Worm (Caenorhabditis elegans) whole organism, young adult: Measurements from ENCODE around the gene F18A12.2.

Experiments used
- B0019.2 ChIP-seq: fragments of 200-800 bp; sonication (Bioruptor generic); conservative IDR thresholded peaks from 2 replicates; pipeline ENCODE4 v1.3.6; 2022; ENCODE audit warnings: missing genetic modification reagents, missing genetic modification characterization, missing compliant biosample characterization
- C17E4.6 ChIP-seq: fragments of 200-800 bp; sonication (Bioruptor generic); IDR thresholded peaks from 2 replicates; pipeline ENCODE4 v1.3.6; 2022; ENCODE audit warnings: missing genetic modification reagents, missing genetic modification characterization, missing compliant biosample characterization
- F22D6.2 ChIP-seq: sonication (generic microtip); optimal IDR thresholded peaks from 2 replicates; lab custom pipeline; 2016; ENCODE audit warnings: mild to moderate bottlenecking, missing genetic modification characterization, missing compliant biosample characterization
- F23B12.7 ChIP-seq: sonication (generic microtip); optimal IDR thresholded peaks from 2 replicates; lab custom pipeline; 2017; ENCODE audit warnings: missing genetic modification characterization, mild to moderate bottlenecking, missing compliant biosample characterization, antibody characterized with exemption, moderate library complexity; ENCODE audit not compliant: insufficient read depth
- F52B5.7 ChIP-seq: sonication (generic microtip); optimal IDR thresholded peaks from 2 replicates; lab custom pipeline; 2016; ENCODE audit warnings: mild to moderate bottlenecking, missing genetic modification characterization, missing compliant biosample characterization
- F55B11.4 ChIP-seq: sonication (generic microtip); optimal IDR thresholded peaks from 2 replicates; lab custom pipeline; 2016; ENCODE audit warnings: missing compliant biosample characterization, missing genetic modification characterization, borderline replicate concordance; ENCODE audit not compliant: insufficient read depth
- F57A8.1 ChIP-seq: fragments of 200-800 bp; sonication (Bioruptor generic); optimal IDR thresholded peaks from 2 replicates; lab custom pipeline; 2018; ENCODE audit warnings: mild to moderate bottlenecking, missing genetic modification characterization, moderate library complexity, missing compliant biosample characterization
- T07F8.4 ChIP-seq: sonication (generic microtip); optimal IDR thresholded peaks from 2 replicates; lab custom pipeline; 2016; ENCODE audit warnings: mild to moderate bottlenecking, missing genetic modification characterization, moderate library complexity, missing compliant biosample characterization
- T26A5.8 ChIP-seq: sonication (generic microtip); optimal IDR thresholded peaks from 2 replicates; lab custom pipeline; 2016; ENCODE audit warnings: missing genetic modification characterization, missing compliant biosample characterization
- Y53G8AR.9 ChIP-seq: fragments of 200-800 bp; sonication (Bioruptor generic); conservative IDR thresholded peaks from 2 replicates; pipeline ENCODE4 v1.3.6; 2022; ENCODE audit warnings: missing genetic modification reagents, missing genetic modification characterization, missing compliant biosample characterization
- Y56A3A.18 ChIP-seq: fragments of 200-800 bp; sonication (Bioruptor generic); IDR thresholded peaks from 2 replicates; pipeline ENCODE4 v1.3.6; 2022; ENCODE audit warnings: missing genetic modification reagents, missing genetic modification characterization, missing compliant biosample characterization
- Y79H2A.3 ChIP-seq: fragments of 200-800 bp; sonication (Bioruptor generic); conservative IDR thresholded peaks from 2 replicates; pipeline ENCODE4 v1.3.6; 2022; ENCODE audit warnings: missing genetic modification reagents, missing genetic modification characterization, missing compliant biosample characterization
- attf-6 ChIP-seq: fragments of 200-800 bp; sonication (Bioruptor generic); IDR thresholded peaks from 2 replicates; pipeline ENCODE4 v1.3.6; 2022; ENCODE audit warnings: missing genetic modification reagents, missing genetic modification characterization, missing compliant biosample characterization
- ccch-3 ChIP-seq: fragments of 200-800 bp; sonication (Bioruptor generic); optimal IDR thresholded peaks from 2 replicates; lab custom pipeline; 2018; ENCODE audit warnings: mild to moderate bottlenecking, missing genetic modification characterization, missing compliant biosample characterization
- ceh-40 ChIP-seq: fragments of 200-800 bp; sonication (Bioruptor generic); IDR thresholded peaks from 2 replicates; pipeline ENCODE4 v1.3.6; 2022; ENCODE audit warnings: missing genetic modification characterization, missing compliant biosample characterization
- ceh-58 ChIP-seq: fragments of 200-800 bp; sonication (Bioruptor generic); IDR thresholded peaks from 2 replicates; pipeline ENCODE4 v1.3.6; 2022; ENCODE audit warnings: missing genetic modification characterization, missing compliant biosample characterization
- dox-1 ChIP-seq: fragments of 200-800 bp; sonication (Bioruptor generic); IDR thresholded peaks from 2 replicates; pipeline ENCODE4 v1.3.6; 2022; ENCODE audit warnings: missing genetic modification reagents, missing genetic modification characterization, missing compliant biosample characterization
- dpl-1 ChIP-seq: fragments of 150-350 bp; optimal IDR thresholded peaks from 2 replicates; lab custom pipeline; 2014; ENCODE audit warnings: missing biosample characterization, missing genetic modification reagents, missing genetic modification characterization
- efl-1 ChIP-seq: fragments of 150-350 bp; optimal IDR thresholded peaks from 2 replicates; lab custom pipeline; 2014; ENCODE audit warnings: missing biosample characterization, missing genetic modification reagents, missing genetic modification characterization
- egl-44 ChIP-seq: fragments of 200-800 bp; sonication (Bioruptor generic); IDR thresholded peaks from 2 replicates; pipeline ENCODE4 v1.3.6; 2022; ENCODE audit warnings: missing genetic modification reagents, missing genetic modification characterization, missing compliant biosample characterization
- ets-4 ChIP-seq: fragments of 200-800 bp; sonication (Bioruptor generic); optimal IDR thresholded peaks from 2 replicates; lab custom pipeline; 2018; ENCODE audit warnings: mild to moderate bottlenecking, missing genetic modification characterization, missing compliant biosample characterization
- him-1 ChIP-seq: sonication (generic microtip); optimal IDR thresholded peaks from 2 replicates; lab custom pipeline; 2016; ENCODE audit warnings: missing genotype, missing genetic modification reagents, missing genetic modification characterization, missing compliant biosample characterization
- hlh-26 ChIP-seq: fragments of 200-800 bp; sonication (Bioruptor generic); conservative IDR thresholded peaks from 2 replicates; pipeline ENCODE4 v1.3.6; 2022; ENCODE audit warnings: missing genetic modification reagents, missing genetic modification characterization, missing compliant biosample characterization
- hmg-20 ChIP-seq: fragments of 200-800 bp; sonication (Bioruptor generic); IDR thresholded peaks from 2 replicates; pipeline ENCODE4 v1.3.6; 2022; ENCODE audit warnings: missing genetic modification reagents, missing genetic modification characterization, missing compliant biosample characterization
- lin-40 ChIP-seq: sonication (generic microtip); optimal IDR thresholded peaks from 2 replicates; lab custom pipeline; 2016; ENCODE audit warnings: missing genetic modification characterization, mild to moderate bottlenecking, missing compliant biosample characterization, missing genotype, missing genetic modification reagents
- madf-10 ChIP-seq: sonication (generic microtip); optimal IDR thresholded peaks from 2 replicates; lab custom pipeline; 2016; ENCODE audit warnings: mild to moderate bottlenecking, missing genetic modification characterization, missing compliant biosample characterization
- mes-4 ChIP-seq: sonication (generic microtip); optimal IDR thresholded peaks from 2 replicates; lab custom pipeline; 2016; ENCODE audit warnings: missing genotype, missing genetic modification characterization, missing compliant biosample characterization
- nhr-80 ChIP-seq: sonication (generic microtip); optimal IDR thresholded peaks from 2 replicates; lab custom pipeline; 2016; ENCODE audit warnings: missing genetic modification characterization, missing compliant biosample characterization
- rec-8 ChIP-seq, 2 experiments: sonication (generic microtip); optimal IDR thresholded peaks; 2 replicates each; lab custom pipeline; 2016; ENCODE audit warnings: mild to moderate bottlenecking in 2 of 2, missing genetic modification characterization in 2 of 2, missing genetic modification reagents in 2 of 2, missing genotype in 2 of 2, missing biosample characterization in 1 of 2, missing compliant biosample characterization in 1 of 2, moderate library complexity in 1 of 2
- sea-2 ChIP-seq: fragments of 200-800 bp; sonication (Bioruptor generic); IDR thresholded peaks from 2 replicates; pipeline ENCODE4 v1.3.6; 2022; ENCODE audit warnings: missing genetic modification characterization, missing compliant biosample characterization
- snpc-1.3 ChIP-seq: sonication (generic microtip); optimal IDR thresholded peaks from 2 replicates; lab custom pipeline; 2017; ENCODE audit warnings: missing genetic modification characterization, mild to moderate bottlenecking, missing compliant biosample characterization, antibody characterized with exemption, moderate library complexity, missing genotype, missing genetic modification reagents; ENCODE audit not compliant: insufficient read depth
- snpc-4 ChIP-seq, 5 experiments: fragments of 150-350 bp in 1 of 5; sonication (generic microtip) in 4 of 5; optimal IDR thresholded peaks; 2 replicates each; lab custom pipeline; 2014 to 2018; ENCODE audit warnings: missing genetic modification characterization in 5 of 5, missing biosample characterization in 3 of 5, antibody characterized with exemption in 2 of 5, mild to moderate bottlenecking in 2 of 5, missing compliant biosample characterization in 2 of 5, missing genotype in 2 of 5, moderate library complexity in 2 of 5, missing genetic modification reagents in 1 of 5
- somi-1 ChIP-seq: fragments of 200-800 bp; sonication (Bioruptor generic); optimal IDR thresholded peaks from 2 replicates; lab custom pipeline; 2018; ENCODE audit warnings: mild to moderate bottlenecking, missing genetic modification characterization, missing compliant biosample characterization
- sptf-2 ChIP-seq: fragments of 200-800 bp; sonication (Bioruptor generic); optimal IDR thresholded peaks from 2 replicates; lab custom pipeline; 2018; ENCODE audit warnings: mild to moderate bottlenecking, missing genetic modification characterization, missing compliant biosample characterization
- tbx-9 ChIP-seq: sonication (generic microtip); optimal IDR thresholded peaks from 2 replicates; lab custom pipeline; 2016; ENCODE audit warnings: borderline replicate concordance, missing genetic modification characterization, inconsistent platforms, missing compliant biosample characterization
- zim-3 ChIP-seq: sonication (generic microtip); optimal IDR thresholded peaks from 2 replicates; lab custom pipeline; 2017; ENCODE audit warnings: mild to moderate bottlenecking, missing genetic modification characterization, moderate library complexity, missing compliant biosample characterization
- ztf-3 ChIP-seq: fragments of 200-800 bp; sonication (Bioruptor generic); optimal IDR thresholded peaks from 2 replicates; lab custom pipeline; 2018; ENCODE audit warnings: mild to moderate bottlenecking, missing genetic modification characterization, missing compliant biosample characterization

Gene F18A12.2

ce11 chrII:3429400-3429799 lies 14.7 kb downstream of the F18A12.2 start, which contains the start of gene C16C8.18:
TSS of gene C16C8.18 (plus strand) at chrII:3429700.
- TF ChIP-seq mes-4 (tag; lab: Kevin White, UChicago) (no peak), madf-10 (tag; lab: Kevin White, UChicago) (no peak), snpc-1.3 (no peak), somi-1 (GFP tag; lab: Kevin White, UChicago) (no peak), rec-8 (tag; optimal IDR thresholded peaks at IDR 0.05; lab: Kevin White, UChicago) (no peak), dox-1 (GFP tag; lab: Robert Waterston, UW) (no peak), sea-2 (GFP tag; lab: Robert Waterston, UW) (no peak), lin-40 (no peak), F57A8.1 (GFP tag; lab: Kevin White, UChicago) (no peak), B0019.2 (no peak), F55B11.4 (tag; lab: Kevin White, UChicago) (no peak), F22D6.2 (tag; lab: Kevin White, UChicago) (no peak), F23B12.7 (tag; lab: Kevin White, UChicago) (no peak), ztf-3 (GFP tag; lab: Kevin White, UChicago) (no peak), T26A5.8 (no peak), dpl-1 (GFP tag; lab: Kevin White, UChicago) (no peak), T07F8.4 (tag; lab: Kevin White, UChicago) (no peak)
- TF ChIP-seq, all 124 proteins: peak for 0

- TF ChIP-seq snpc-4 (GFP tag; optimal IDR thresholded peaks at IDR 0.05; lab: Kevin White, UChicago) (no peak), snpc-4 (tag; optimal IDR thresholded peaks at IDR 0.05; lab: Kevin White, UChicago) (peak; percentile 3 to 75 (median 58)), ceh-58 (no peak), efl-1 (GFP tag; lab: Kevin White, UChicago) (no peak), ets-4 (GFP tag; lab: Kevin White, UChicago) (peak; percentile 17), Y79H2A.3 (GFP tag; lab: Robert Waterston, UW) (no peak), zim-3 (tag; lab: Kevin White, UChicago) (no peak), Y56A3A.18 (GFP tag; lab: Robert Waterston, UW) (no peak), nhr-80 (tag; lab: Kevin White, UChicago) (peak; percentile 30), dox-1 (GFP tag; lab: Robert Waterston, UW) (0 out of 2 replicates have a peak, but pooled peaks have one; percentile 16), tbx-9 (tag; lab: Kevin White, UChicago) (no peak), F22D6.2 (tag; lab: Kevin White, UChicago) (no peak), ceh-40 (GFP tag; lab: Robert Waterston, UW) (no peak)
- TF ChIP-seq, all 124 proteins: peak for 4
Measured at ce11 chrII:3434893-3435503, 20.3 kb downstream of the F18A12.2 start.

ce11 chrII:3436412-3436811 lies 21.8 kb downstream of the F18A12.2 start, which contains the start of gene skpo-2:
TSS of gene skpo-2 (minus strand) at chrII:3436512.
- TF ChIP-seq attf-6 (GFP tag; lab: Robert Waterston, UW): no peak
- TF ChIP-seq him-1 (tag; lab: Kevin White, UChicago): no peak
- TF ChIP-seq Y53G8AR.9 (GFP tag; lab: Robert Waterston, UW): no peak
- no peak for TF ChIP-seq egl-44 (GFP tag; lab: Robert Waterston, UW)
- TF ChIP-seq C17E4.6 (GFP tag; lab: Robert Waterston, UW): no peak
- no peak for TF ChIP-seq ceh-58
- TF ChIP-seq ccch-3: no peak
- TF ChIP-seq hlh-26 (GFP tag; lab: Robert Waterston, UW): no peak
- no peak for TF ChIP-seq F52B5.7
- no peak for TF ChIP-seq sptf-2 (GFP tag; lab: Kevin White, UChicago)
- TF ChIP-seq hmg-20: no peak
